Worm (Caenorhabditis elegans) whole organism, L2 larva: ENCODE results near the gene fbxl-4.
A peak's percentile ranks its signal among the peaks of the same experiment; 100 is the strongest.

ENCODE experiments used
- C34F6.9 ChIP-seq: fragments of 150-350 bp; optimal IDR thresholded peaks from 2 replicates; lab custom pipeline; 2014; ENCODE audit warnings: missing biosample characterization, missing genetic modification characterization
- F13H6.1 ChIP-seq: sonication (generic microtip); optimal IDR thresholded peaks from 2 replicates; lab custom pipeline; 2016; ENCODE audit warnings: missing genetic modification characterization, missing compliant biosample characterization
- R02D3.7 ChIP-seq: fragments of 150-350 bp; optimal IDR thresholded peaks from 2 replicates; lab custom pipeline; 2014; ENCODE audit warnings: missing biosample characterization, missing genetic modification characterization
- Y55F3AM.14 ChIP-seq: fragments of 200-800 bp; sonication (Bioruptor generic); optimal IDR thresholded peaks from 2 replicates; lab custom pipeline; 2018; ENCODE audit warnings: mild to moderate bottlenecking, missing genetic modification characterization, missing compliant biosample characterization
- ZK546.5 ChIP-seq: sonication (generic microtip); optimal IDR thresholded peaks from 2 replicates; lab custom pipeline; 2017; ENCODE audit warnings: missing biosample characterization, missing genetic modification characterization
- ama-1 ChIP-seq: fragments of 150-350 bp; optimal IDR thresholded peaks from 2 replicates; lab custom pipeline; 2018; ENCODE audit warnings: inconsistent platforms
- blmp-1 ChIP-seq: sonication (generic microtip); optimal IDR thresholded peaks from 2 replicates; lab custom pipeline; 2017; ENCODE audit warnings: missing genetic modification characterization, mild to moderate bottlenecking, missing compliant biosample characterization, antibody characterized with exemption, moderate library complexity; ENCODE audit not compliant: insufficient read depth
- ceh-16 ChIP-seq: fragments of 150-350 bp; optimal IDR thresholded peaks from 2 replicates; lab custom pipeline; 2014; ENCODE audit warnings: missing biosample characterization, missing genetic modification characterization
- ceh-82 ChIP-seq: fragments of 150-350 bp; optimal IDR thresholded peaks from 2 replicates; lab custom pipeline; 2014; ENCODE audit warnings: missing biosample characterization, missing genetic modification characterization
- crh-2 ChIP-seq: sonication (generic microtip); optimal IDR thresholded peaks from 2 replicates; lab custom pipeline; 2017; ENCODE audit warnings: missing biosample characterization, missing genetic modification characterization
- elt-3 ChIP-seq: sonication (generic microtip); optimal IDR thresholded peaks from 2 replicates; lab custom pipeline; 2017; ENCODE audit warnings: missing biosample characterization, missing genetic modification characterization
- fos-1 ChIP-seq: fragments of 150-350 bp; optimal IDR thresholded peaks from 2 replicates; lab custom pipeline; 2014; ENCODE audit warnings: missing biosample characterization, missing genetic modification characterization
- gmeb-1 ChIP-seq: fragments of 150-350 bp; optimal IDR thresholded peaks from 2 replicates; lab custom pipeline; 2014; ENCODE audit warnings: missing biosample characterization, missing genetic modification characterization
- lin-11 ChIP-seq: fragments of 150-350 bp; sonication (generic microtip); optimal IDR thresholded peaks from 2 replicates; lab custom pipeline; 2014; ENCODE audit warnings: missing biosample characterization, missing genetic modification characterization, inconsistent platforms, mixed read lengths
- lin-13 ChIP-seq: fragments of 150-350 bp; optimal IDR thresholded peaks from 2 replicates; lab custom pipeline; 2014; ENCODE audit warnings: missing biosample characterization, missing genetic modification reagents, missing genetic modification characterization
- lin-39 ChIP-seq: fragments of 150-350 bp; optimal IDR thresholded peaks from 2 replicates; lab custom pipeline; 2014; ENCODE audit warnings: missing biosample characterization, missing genetic modification reagents, missing genetic modification characterization
- lsy-2 ChIP-seq, 2 experiments: fragments of 150-350 bp in 1 of 2; sonication (generic microtip) in 1 of 2; optimal IDR thresholded peaks; 2 replicates each; lab custom pipeline; 2014 to 2017; ENCODE audit warnings: missing biosample characterization in 2 of 2, missing genetic modification characterization in 2 of 2
- mab-5 ChIP-seq: fragments of 150-350 bp; optimal IDR thresholded peaks from 2 replicates; lab custom pipeline; 2014; ENCODE audit warnings: missing biosample characterization, missing genetic modification characterization
- mdl-1 ChIP-seq, 2 experiments: fragments of 150-350 bp in 1 of 2; sonication (generic microtip) in 1 of 2; optimal IDR thresholded peaks; 2 replicates each; lab custom pipeline; 2017; ENCODE audit warnings: missing biosample characterization in 2 of 2, missing genetic modification characterization in 2 of 2
- nhr-10 ChIP-seq: sonication (generic microtip); optimal IDR thresholded peaks from 2 replicates; lab custom pipeline; 2017; ENCODE audit warnings: missing biosample characterization, missing genetic modification characterization
- nhr-11 ChIP-seq: fragments of 150-350 bp; optimal IDR thresholded peaks from 2 replicates; lab custom pipeline; 2014; ENCODE audit warnings: missing biosample characterization, missing genetic modification characterization
- nhr-12 ChIP-seq: fragments of 150-350 bp; optimal IDR thresholded peaks from 2 replicates; lab custom pipeline; 2014; ENCODE audit warnings: missing biosample characterization, missing genetic modification characterization
- nhr-129 ChIP-seq: fragments of 150-350 bp; optimal IDR thresholded peaks from 2 replicates; lab custom pipeline; 2014; ENCODE audit warnings: missing biosample characterization, missing genetic modification characterization
- nhr-23 ChIP-seq: fragments of 150-350 bp; optimal IDR thresholded peaks from 2 replicates; lab custom pipeline; 2014; ENCODE audit warnings: missing biosample characterization, missing genetic modification reagents, missing genetic modification characterization
- nhr-237 ChIP-seq: fragments of 150-350 bp; optimal IDR thresholded peaks from 2 replicates; lab custom pipeline; 2014; ENCODE audit warnings: missing biosample characterization, missing genetic modification characterization
- nhr-25 ChIP-seq: fragments of 150-350 bp; sonication (generic microtip); optimal IDR thresholded peaks from 3 replicates; lab custom pipeline; 2014; ENCODE audit warnings: missing biosample characterization, missing genetic modification characterization
- nhr-6 ChIP-seq: fragments of 150-350 bp; optimal IDR thresholded peaks from 2 replicates; lab custom pipeline; 2014; ENCODE audit warnings: missing biosample characterization, missing genetic modification characterization
- peb-1 ChIP-seq: fragments of 150-350 bp; optimal IDR thresholded peaks from 2 replicates; lab custom pipeline; 2014; ENCODE audit warnings: missing biosample characterization, missing genetic modification characterization
- sem-4 ChIP-seq: fragments of 150-350 bp; optimal IDR thresholded peaks from 2 replicates; lab custom pipeline; 2014; ENCODE audit warnings: missing biosample characterization, missing genetic modification reagents, missing genetic modification characterization
- sma-9 ChIP-seq, 2 experiments: fragments of 150-350 bp in 1 of 2; sonication (generic microtip) in 1 of 2; optimal IDR thresholded peaks; 2 replicates each; lab custom pipeline; 2014 to 2016; ENCODE audit warnings: missing genetic modification characterization in 2 of 2, mild to moderate bottlenecking in 1 of 2, missing biosample characterization in 1 of 2, missing compliant biosample characterization in 1 of 2, missing genetic modification reagents in 1 of 2, moderate library complexity in 1 of 2
- unc-62 ChIP-seq: fragments of 150-350 bp; optimal IDR thresholded peaks from 2 replicates; lab custom pipeline; 2014; ENCODE audit warnings: missing biosample characterization, missing genetic modification reagents, missing genetic modification characterization
- zag-1 ChIP-seq: fragments of 150-350 bp; optimal IDR thresholded peaks from 2 replicates; lab custom pipeline; 2014; ENCODE audit warnings: missing biosample characterization, missing genetic modification characterization
- ztf-1 ChIP-seq: fragments of 200-800 bp; sonication (Bioruptor generic); conservative IDR thresholded peaks from 2 replicates; pipeline ENCODE4 v1.3.6; 2022; ENCODE audit warnings: missing genetic modification characterization, missing compliant biosample characterization
- ztf-11 ChIP-seq: sonication (generic microtip); optimal IDR thresholded peaks from 2 replicates; lab custom pipeline; 2017; ENCODE audit warnings: missing biosample characterization, missing genetic modification characterization
- ztf-4 ChIP-seq: fragments of 150-350 bp; optimal IDR thresholded peaks from 2 replicates; lab custom pipeline; 2014; ENCODE audit warnings: missing biosample characterization, missing genetic modification characterization

The fbxl-4 gene

DNA sequence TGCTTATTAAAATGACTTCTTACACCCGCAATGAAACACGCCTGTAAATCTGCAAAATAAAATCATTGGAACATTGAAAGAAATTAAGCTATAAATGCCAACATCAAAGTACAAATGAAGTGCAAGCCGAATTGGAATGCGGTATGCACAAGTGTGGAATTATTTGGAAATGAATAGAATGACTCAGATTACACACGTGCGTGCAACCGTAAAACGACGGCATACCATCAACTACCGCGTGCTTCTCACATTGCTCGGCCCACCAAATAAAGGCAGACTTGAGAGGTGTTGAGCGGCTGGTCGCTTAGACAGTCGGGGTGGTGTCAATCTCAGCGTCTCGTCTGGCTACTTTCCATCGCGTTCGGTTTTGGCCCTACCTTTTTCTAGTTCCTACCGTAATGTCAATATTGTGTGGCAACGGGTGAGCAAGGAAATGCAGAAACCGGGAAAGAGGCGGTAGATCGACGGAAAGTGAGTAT, 26.2 kb upstream of the fbxl-4 start, which contains the start of gene aaim-1:
Gene aaim-1, minus strand, starts transcription at position 51 of the 479 bp plus-strand sequence.
- TF ChIP-seq ceh-16 (tag; lab: Kevin White, UChicago), result no peak
- TF ChIP-seq C34F6.9 (tag; lab: Kevin White, UChicago), result no peak
- no peak for TF ChIP-seq nhr-129 (tag; lab: Kevin White, UChicago)
- no peak for TF ChIP-seq nhr-11 (tag; lab: Kevin White, UChicago)
- no peak for TF ChIP-seq crh-2 (tag; lab: Kevin White, UChicago)
- no peak for TF ChIP-seq nhr-23 (tag; lab: Kevin White, UChicago)
- no peak for TF ChIP-seq blmp-1 (tag; lab: Kevin White, UChicago)
- no peak for TF ChIP-seq fos-1 (tag; lab: Kevin White, UChicago)
- TF ChIP-seq ceh-82 (tag; lab: Kevin White, UChicago), result no peak

DNA sequence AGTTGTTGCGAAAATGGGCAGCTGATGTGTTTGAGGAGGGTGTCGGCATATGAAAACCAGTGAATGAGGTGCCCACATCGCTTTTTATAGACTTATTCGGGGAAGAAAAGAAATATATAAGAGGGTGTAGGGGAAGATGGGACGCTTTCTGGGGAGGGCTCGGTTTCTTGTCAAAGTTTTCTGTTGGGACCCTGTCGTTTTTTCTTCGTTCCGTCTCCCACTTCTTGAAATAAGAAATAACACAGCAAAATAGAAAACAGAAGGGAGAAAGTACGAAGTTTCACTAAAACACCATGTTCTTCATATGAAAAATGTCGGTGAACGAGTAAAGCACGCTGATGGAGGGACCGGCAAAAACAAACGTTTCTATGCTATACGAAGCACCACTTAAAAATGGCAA, 19.0 kb upstream of the fbxl-4 start, which contains the start of gene dop-3:
Gene dop-3, minus strand, starts transcription at position 101 of the 400 bp plus-strand sequence.
- TF ChIP-seq ztf-4 (no peak), unc-62 (no peak), nhr-25 (tag; lab: Kevin White, UChicago) (no peak), nhr-12 (no peak), Y55F3AM.14 (GFP tag; lab: Kevin White, UChicago) (no peak), sma-9 (GFP tag; optimal IDR thresholded peaks at IDR 0.05; lab: Kevin White, UChicago) (no peak), sma-9 (tag; optimal IDR thresholded peaks at IDR 0.05; lab: Kevin White, UChicago) (no peak), mab-5 (no peak)

DNA sequence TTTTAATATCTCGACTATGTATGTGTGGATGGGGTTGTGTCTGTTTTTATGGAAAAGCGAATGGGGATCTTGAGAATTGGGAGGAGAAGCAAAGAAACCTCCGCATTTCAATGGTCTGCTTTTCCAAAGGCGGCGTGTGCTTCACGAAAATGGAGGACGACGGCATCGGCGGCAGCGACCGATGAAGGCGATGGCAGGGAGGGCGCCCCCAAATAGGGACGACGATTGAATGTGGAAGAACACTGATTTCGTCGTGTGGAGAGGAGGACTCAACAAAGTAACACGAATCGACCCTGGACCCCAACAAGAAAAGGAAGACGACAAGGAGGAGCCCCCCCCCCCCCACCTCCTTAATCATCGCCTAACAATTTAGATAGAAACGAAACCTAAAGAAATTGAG, 15.6 kb upstream of the fbxl-4 start:
- no peak for TF ChIP-seq Y55F3AM.14 (GFP tag; lab: Kevin White, UChicago)

DNA sequence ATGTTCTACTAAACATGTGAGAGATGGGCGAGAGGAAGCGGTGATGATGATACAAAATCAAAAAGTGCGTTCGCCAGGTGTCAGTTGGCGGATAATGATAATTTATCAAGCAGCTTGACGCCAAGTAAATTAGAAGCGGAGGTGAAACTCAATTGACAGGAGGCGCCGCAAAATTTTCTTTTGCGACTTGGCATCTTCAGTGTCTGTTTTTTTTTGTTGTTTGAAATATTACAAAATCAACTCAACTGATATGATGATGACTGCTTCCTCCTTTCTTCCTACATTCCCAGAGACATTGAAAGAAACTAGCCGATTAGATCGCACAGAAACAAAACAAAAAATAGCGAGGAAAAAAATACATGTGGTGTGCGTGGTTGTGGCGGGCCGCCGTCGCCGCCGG, 12.6 kb upstream of the fbxl-4 start:
- TF ChIP-seq peb-1 (tag; lab: Kevin White, UChicago) (no peak), mdl-1 (tag; optimal IDR thresholded peaks at IDR 0.05; lab: Kevin White, UChicago) (no peak), lin-39 (tag; lab: Kevin White, UChicago) (no peak), ceh-16 (tag; lab: Kevin White, UChicago) (no peak), R02D3.7 (tag; lab: Kevin White, UChicago) (no peak), ama-1 (lab: Kevin White, UChicago) (no peak), nhr-25 (tag; lab: Kevin White, UChicago) (no peak), nhr-11 (tag; lab: Kevin White, UChicago) (no peak), elt-3 (tag; lab: Kevin White, UChicago) (no peak), lin-13 (GFP tag; lab: Kevin White, UChicago) (no peak), zag-1 (no peak)

DNA sequence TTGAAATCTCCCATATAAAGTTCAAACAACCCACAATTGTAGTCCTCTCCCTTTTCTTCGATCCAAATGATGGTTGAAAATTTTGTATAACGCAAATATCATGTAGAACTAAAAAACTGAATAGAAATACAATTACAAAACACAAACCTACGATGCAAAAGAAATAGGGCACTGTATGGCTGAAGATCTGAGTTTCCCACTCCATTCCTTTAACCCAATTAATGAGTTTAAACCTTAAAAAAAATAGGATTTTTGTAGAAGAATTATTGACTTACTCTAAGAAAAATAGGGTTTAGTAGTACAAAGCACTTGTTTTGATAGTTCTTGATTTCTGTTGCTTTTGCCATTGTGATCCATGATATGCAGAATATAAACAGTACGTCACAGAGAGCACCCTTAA, 5.2 kb upstream of the fbxl-4 start:
- TF ChIP-seq ZK546.5 (tag; lab: Kevin White, UChicago) (no peak), ztf-11 (tag; lab: Kevin White, UChicago) (no peak), ztf-1 (GFP tag; lab: Robert Waterston, UW) (no peak), lin-11 (no peak), nhr-129 (tag; lab: Kevin White, UChicago) (no peak), C34F6.9 (tag; lab: Kevin White, UChicago) (no peak), lsy-2 (tag; optimal IDR thresholded peaks at IDR 0.05; lab: Kevin White, UChicago) (no peak), zag-1 (no peak), nhr-12 (no peak), elt-3 (tag; lab: Kevin White, UChicago) (no peak), F13H6.1 (no peak), ama-1 (lab: Kevin White, UChicago) (no peak)

DNA sequence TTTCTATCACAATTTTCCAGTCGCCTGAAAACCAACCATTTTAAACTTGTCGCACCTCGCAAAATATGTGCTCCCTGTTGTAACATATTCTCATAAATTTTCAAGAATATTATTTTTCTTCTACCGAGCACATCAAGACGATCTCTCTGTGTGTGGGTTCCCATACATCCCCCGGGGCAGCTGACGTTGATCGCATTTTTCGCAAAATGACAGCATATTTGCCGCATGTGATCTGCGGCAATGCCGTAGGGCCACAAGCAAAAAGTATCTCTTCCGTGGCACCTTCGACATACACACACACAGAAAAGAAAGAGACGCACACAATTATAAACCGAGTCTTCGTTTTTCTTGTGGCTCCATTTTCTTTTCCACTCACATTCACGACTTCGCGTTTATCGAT, 3.1 kb downstream of the fbxl-4 start:
- TF ChIP-seq nhr-129 (tag; lab: Kevin White, UChicago) (peak; percentile 67), unc-62 (no peak), C34F6.9 (tag; lab: Kevin White, UChicago) (no peak), sem-4 (tag; lab: Kevin White, UChicago) (no peak), sma-9 (GFP tag; optimal IDR thresholded peaks at IDR 0.05; lab: Kevin White, UChicago) (peak; percentile 21), sma-9 (tag; optimal IDR thresholded peaks at IDR 0.05; lab: Kevin White, UChicago) (no peak), nhr-11 (tag; lab: Kevin White, UChicago) (no peak), ztf-11 (tag; lab: Kevin White, UChicago) (no peak), crh-2 (tag; lab: Kevin White, UChicago) (no peak), nhr-6 (tag; lab: Kevin White, UChicago) (no peak), nhr-10 (tag; lab: Kevin White, UChicago) (no peak), nhr-237 (tag; lab: Kevin White, UChicago) (no peak), ama-1 (lab: Kevin White, UChicago) (no peak), gmeb-1 (tag; lab: Kevin White, UChicago) (no peak), F13H6.1 (peak; percentile 63)
